Worm (Caenorhabditis elegans): ENCODE data around the gene nlp-33.

DNA sequence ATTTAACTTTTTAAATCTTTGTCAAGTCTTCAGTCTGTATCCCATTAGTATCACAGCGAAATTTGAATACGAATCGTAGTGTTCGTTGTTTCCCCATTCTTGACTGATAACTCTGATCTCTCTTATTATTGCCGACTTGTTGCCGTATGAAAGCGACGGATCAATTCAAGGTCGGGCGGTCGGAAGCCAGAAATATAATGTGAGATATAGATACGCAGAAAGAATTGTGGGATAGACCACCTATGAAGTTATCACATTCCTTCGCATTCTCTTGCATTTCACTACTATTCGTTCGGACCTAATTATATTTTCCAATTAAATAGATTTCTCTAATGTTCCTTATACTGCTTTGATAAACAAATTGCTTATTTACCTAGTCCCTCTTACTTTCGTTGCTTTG lies 1.8 kb downstream of the nlp-33 start:
- TF ChIP-seq flt-1 (GFP tag; IDR thresholded peaks at IDR 0.05): no peak
- no peak for TF ChIP-seq ama-1 (optimal IDR thresholded peaks at IDR 0.05)
- no peak for TF ChIP-seq hnd-1 (tag; optimal IDR thresholded peaks at IDR 0.05)
- TF ChIP-seq hmg-4 (GFP tag; optimal IDR thresholded peaks at IDR 0.05): no peak
- no peak for TF ChIP-seq ets-7 (tag; optimal IDR thresholded peaks at IDR 0.05)
- no peak for TF ChIP-seq ceh-13 (GFP tag; optimal IDR thresholded peaks at IDR 0.05)
- no peak for TF ChIP-seq tbx-11 (GFP tag; IDR thresholded peaks at IDR 0.05)
- TF ChIP-seq tbx-37 (GFP tag; conservative IDR thresholded peaks at IDR 0.05): no peak
- TF ChIP-seq scrt-1 (GFP tag; IDR thresholded peaks at IDR 0.05): no peak
- TF ChIP-seq hmbx-1 (tag; optimal IDR thresholded peaks at IDR 0.05): no peak
- no peak for TF ChIP-seq tra-4 (tag; optimal IDR thresholded peaks at IDR 0.05)
- no peak for TF ChIP-seq ceh-36 (tag; optimal IDR thresholded peaks at IDR 0.05)
- no peak for TF ChIP-seq B0310.2 (tag; optimal IDR thresholded peaks at IDR 0.05)
